Worm (Caenorhabditis elegans): ENCODE results near the gene gpa-12.

Gene gpa-12

DNA sequence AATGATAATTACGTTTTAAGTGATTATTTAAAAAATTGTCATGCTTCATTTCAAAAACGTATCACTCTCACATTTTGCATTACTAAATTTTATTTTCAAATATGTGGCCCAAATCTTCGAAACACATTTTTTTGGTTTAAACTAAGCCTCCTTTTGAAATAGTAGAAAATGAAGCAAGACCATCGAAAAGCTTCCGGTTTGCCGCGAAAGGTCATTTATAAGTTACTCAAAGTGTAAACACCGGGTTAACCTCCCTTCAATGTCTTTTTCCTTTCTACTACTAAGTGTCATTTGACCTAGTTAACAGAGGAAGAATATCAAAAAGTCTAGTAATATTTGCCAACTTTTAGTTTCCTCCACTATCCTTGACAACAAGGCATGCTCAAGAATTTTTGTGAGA lies 36.6 kb upstream of the gpa-12 start:
- TF ChIP-seq ets-5 (GFP tag; IDR thresholded peaks at IDR 0.05): no peak
- peak; percentile 8 for TF ChIP-seq blmp-1 (tag; optimal IDR thresholded peaks at IDR 0.05)

DNA sequence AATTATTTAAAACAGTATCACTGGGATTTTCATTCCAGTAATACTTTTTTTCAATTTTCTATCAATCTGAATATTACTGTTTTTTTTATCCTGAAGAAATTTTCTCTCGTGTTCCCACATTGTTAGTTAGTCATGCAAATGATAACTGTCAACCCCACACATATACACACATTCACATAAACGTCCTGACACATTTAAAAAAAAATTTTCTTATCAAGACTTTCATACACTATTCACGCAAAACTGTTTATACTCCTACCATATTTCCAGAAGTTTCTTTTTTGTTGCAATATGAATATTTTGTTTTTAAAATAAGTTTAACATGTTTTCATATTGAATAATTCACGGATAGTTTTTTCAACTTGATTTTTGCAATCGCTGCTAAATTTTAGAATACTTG lies 34.9 kb upstream of the gpa-12 start:
- TF ChIP-seq mdl-1 (tag; optimal IDR thresholded peaks at IDR 0.05) (no peak), ama-1 (optimal IDR thresholded peaks at IDR 0.05) (no peak), rnt-1 (tag; optimal IDR thresholded peaks at IDR 0.05) (no peak), pax-3 (tag; optimal IDR thresholded peaks at IDR 0.05) (no peak), dpl-1 (GFP tag; optimal IDR thresholded peaks at IDR 0.05) (no peak), nhr-19 (GFP tag; conservative IDR thresholded peaks at IDR 0.05) (no peak), unc-30 (tag; optimal IDR thresholded peaks at IDR 0.05) (no peak), lin-35 (GFP tag; optimal IDR thresholded peaks at IDR 0.05) (no peak)

DNA sequence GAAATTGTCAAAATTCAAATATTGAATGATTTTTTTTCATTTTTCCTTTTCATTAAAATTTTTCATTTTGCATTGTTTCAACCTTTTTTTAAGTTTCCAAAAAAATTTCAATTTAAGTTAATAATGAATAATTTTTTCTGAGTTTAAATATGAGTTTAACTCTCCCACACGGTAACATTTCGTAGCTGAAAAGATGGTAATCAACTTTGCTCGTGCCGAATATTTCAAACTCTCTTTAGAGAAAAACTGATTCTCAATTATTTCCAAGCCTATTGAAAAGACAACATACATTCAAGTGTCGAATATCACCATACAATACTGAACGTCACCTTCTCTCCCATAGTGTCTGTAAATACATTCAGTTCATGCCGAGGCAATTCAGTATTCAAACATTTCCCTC lies 34.4 kb upstream of the gpa-12 start:
- TF ChIP-seq egl-13 (tag; optimal IDR thresholded peaks at IDR 0.05) (no peak), C16A3.4 (tag; optimal IDR thresholded peaks at IDR 0.05) (no peak), unc-130 (tag; optimal IDR thresholded peaks at IDR 0.05) (no peak), tlp-1 (tag; optimal IDR thresholded peaks at IDR 0.05) (no peak)

DNA sequence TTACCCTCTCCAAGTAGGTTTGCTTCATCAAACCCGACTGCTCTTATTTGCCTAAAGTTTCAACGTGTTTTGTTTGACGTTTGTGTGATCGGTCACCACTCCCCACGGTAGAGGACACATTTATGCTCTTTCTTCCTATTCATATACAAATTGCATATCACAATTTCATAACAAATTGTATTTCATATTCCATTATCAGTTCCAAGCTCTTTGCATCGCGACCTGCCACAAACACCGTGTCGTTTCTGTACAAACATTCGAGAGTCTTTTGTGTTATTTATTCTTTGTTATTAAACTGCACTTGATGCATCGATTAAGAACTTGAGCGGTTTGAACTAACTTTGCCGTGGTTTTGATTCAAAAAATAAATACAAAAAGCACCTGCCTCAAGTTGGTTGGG lies 33.3 kb upstream of the gpa-12 start:
- TF ChIP-seq sox-4 (tag; optimal IDR thresholded peaks at IDR 0.05) (no peak), zag-1 (tag; optimal IDR thresholded peaks at IDR 0.05) (no peak), nhr-90 (tag; optimal IDR thresholded peaks at IDR 0.05; ENCODE audit: poor library complexity) (peak; percentile 15), C04F5.9 (tag; optimal IDR thresholded peaks at IDR 0.05) (no peak), ceh-8 (GFP tag; optimal IDR thresholded peaks at IDR 0.05) (no peak), elt-2 (tag; optimal IDR thresholded peaks at IDR 0.05) (peak; percentile 45), aha-1 (tag; optimal IDR thresholded peaks at IDR 0.05) (no peak), pag-3 (tag; optimal IDR thresholded peaks at IDR 0.05; ENCODE audit: borderline replicate concordance, insufficient read depth) (no peak), F16B12.6 (tag; optimal IDR thresholded peaks at IDR 0.05) (no peak), ceh-90 (tag; optimal IDR thresholded peaks at IDR 0.05) (no peak), lin-14 (GFP tag; optimal IDR thresholded peaks at IDR 0.05) (peak; percentile 9), ztf-4 (tag; optimal IDR thresholded peaks at IDR 0.05) (no peak), nhr-28 (tag; optimal IDR thresholded peaks at IDR 0.05) (no peak), ceh-82 (tag; optimal IDR thresholded peaks at IDR 0.05) (no peak), tlp-1 (tag; optimal IDR thresholded peaks at IDR 0.05) (no peak), lin-35 (GFP tag; optimal IDR thresholded peaks at IDR 0.05) (peak in 1 of 2 experiments; percentile 23), hlh-17 (GFP tag; optimal IDR thresholded peaks at IDR 0.05; ENCODE audit: borderline replicate concordance) (no peak), nhr-71 (tag; optimal IDR thresholded peaks at IDR 0.05) (no peak), snu-23 (GFP tag; optimal IDR thresholded peaks at IDR 0.05) (no peak)

DNA sequence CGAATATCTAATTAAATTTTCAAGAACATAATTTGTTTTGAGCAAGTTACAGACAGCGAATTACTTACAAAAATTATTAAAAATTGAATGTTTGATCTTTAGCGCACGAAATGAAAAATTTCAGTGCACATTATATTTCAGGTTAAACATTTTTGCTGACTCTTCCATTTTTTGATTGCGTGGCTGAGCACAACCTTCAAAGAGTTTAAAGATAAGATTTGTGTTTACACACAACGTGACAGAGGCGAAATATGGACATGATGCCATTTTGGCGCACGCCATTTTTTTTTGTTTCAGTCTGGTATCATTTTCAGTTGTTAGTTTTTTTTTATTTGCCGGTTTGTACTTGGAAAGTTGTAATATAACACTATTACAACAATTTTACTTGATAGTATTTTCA lies 30.7 kb upstream of the gpa-12 start:
- TF ChIP-seq lin-35 (GFP tag; optimal IDR thresholded peaks at IDR 0.05): peak in 1 of 2 experiments; percentile 29
- TF ChIP-seq elt-2 (tag; optimal IDR thresholded peaks at IDR 0.05): peak; percentile 55
- TF ChIP-seq egl-13 (tag; optimal IDR thresholded peaks at IDR 0.05): no peak
- TF ChIP-seq lsy-2 (tag; optimal IDR thresholded peaks at IDR 0.05): no peak

DNA sequence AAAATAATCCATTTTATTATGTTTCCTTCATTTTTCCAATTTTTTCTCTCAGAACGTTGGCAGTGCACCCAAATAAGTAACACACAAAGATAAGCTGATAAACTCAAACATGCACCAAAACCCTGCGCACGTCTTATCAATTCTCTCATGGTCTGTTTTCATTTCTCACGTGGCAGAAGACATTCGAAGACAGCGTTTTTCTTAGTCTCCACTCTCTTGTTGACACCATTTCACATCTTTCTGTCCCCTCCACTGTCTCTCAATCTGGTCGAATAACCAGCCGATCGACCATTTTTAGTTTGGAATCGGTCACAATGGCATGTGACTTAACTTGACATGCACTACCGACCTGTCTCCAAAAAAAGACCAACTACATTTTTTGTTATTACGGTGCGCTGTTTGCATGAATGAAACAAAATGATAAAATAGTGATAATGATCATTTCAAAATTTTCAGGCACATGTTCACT lies 29.4 kb upstream of the gpa-12 start, which contains the start of gene C35B8.3:
C35B8.3 (plus strand) TSS at position 51 of the 469 bp plus-strand sequence.
- TF ChIP-seq ama-1 (optimal IDR thresholded peaks at IDR 0.05): no peak
- TF ChIP-seq nhr-20 (tag; optimal IDR thresholded peaks at IDR 0.05): peak; percentile 90
- TF ChIP-seq swsn-7 (tag; optimal IDR thresholded peaks at IDR 0.05): no peak
- TF ChIP-seq elt-2 (tag; optimal IDR thresholded peaks at IDR 0.05): peak; percentile 81
- no peak for TF ChIP-seq unc-98 (GFP tag; IDR thresholded peaks at IDR 0.05)
- TF ChIP-seq sptf-1 (tag; optimal IDR thresholded peaks at IDR 0.05): no peak
- no peak for TF ChIP-seq ceh-63 (GFP tag; optimal IDR thresholded peaks at IDR 0.05)
- no peak for TF ChIP-seq ceh-90 (tag; optimal IDR thresholded peaks at IDR 0.05)
- no peak for TF ChIP-seq nhr-28 (tag; optimal IDR thresholded peaks at IDR 0.05)
- TF ChIP-seq efl-3 (GFP tag; optimal IDR thresholded peaks at IDR 0.05): no peak
- TF ChIP-seq egl-13 (tag; optimal IDR thresholded peaks at IDR 0.05): no peak
- TF ChIP-seq fkh-8 (tag; optimal IDR thresholded peaks at IDR 0.05): no peak
- TF ChIP-seq C16A3.4 (tag; optimal IDR thresholded peaks at IDR 0.05): peak; percentile 40
- TF ChIP-seq Y116A8C.19 (tag; optimal IDR thresholded peaks at IDR 0.05; ENCODE audit: borderline replicate concordance): no peak
- no peak for TF ChIP-seq sox-4 (tag; optimal IDR thresholded peaks at IDR 0.05)
- TF ChIP-seq nhr-85 (tag): peak; percentile 91
- TF ChIP-seq mdl-1 (tag; optimal IDR thresholded peaks at IDR 0.05): peak in 1 of 2 experiments; percentile 88
- no peak for TF ChIP-seq zip-4 (GFP tag; optimal IDR thresholded peaks at IDR 0.05)
- TF ChIP-seq irx-1 (tag; optimal IDR thresholded peaks at IDR 0.05): no peak
